Worm (Caenorhabditis elegans) whole organism, mixed stage, embryonic: ENCODE results near the gene C44H4.6.

Source experiments
- ceh-39 ChIP-seq: fragments of 150-350 bp; optimal IDR thresholded peaks from 2 replicates; lab custom pipeline; 2014; ENCODE audit warnings: missing biosample characterization, missing genetic modification characterization
- drap-1 ChIP-seq: fragments of 200-800 bp; sonication (Bioruptor generic); optimal IDR thresholded peaks from 3 replicates; lab custom pipeline; 2018; ENCODE audit warnings: mild to moderate bottlenecking, missing genetic modification characterization, missing compliant biosample characterization
- mls-2 ChIP-seq: sonication (generic microtip); optimal IDR thresholded peaks from 2 replicates; lab custom pipeline; 2016; ENCODE audit warnings: mild to moderate bottlenecking, missing genetic modification characterization, moderate library complexity, missing compliant biosample characterization

Gene C44H4.6

DNA sequence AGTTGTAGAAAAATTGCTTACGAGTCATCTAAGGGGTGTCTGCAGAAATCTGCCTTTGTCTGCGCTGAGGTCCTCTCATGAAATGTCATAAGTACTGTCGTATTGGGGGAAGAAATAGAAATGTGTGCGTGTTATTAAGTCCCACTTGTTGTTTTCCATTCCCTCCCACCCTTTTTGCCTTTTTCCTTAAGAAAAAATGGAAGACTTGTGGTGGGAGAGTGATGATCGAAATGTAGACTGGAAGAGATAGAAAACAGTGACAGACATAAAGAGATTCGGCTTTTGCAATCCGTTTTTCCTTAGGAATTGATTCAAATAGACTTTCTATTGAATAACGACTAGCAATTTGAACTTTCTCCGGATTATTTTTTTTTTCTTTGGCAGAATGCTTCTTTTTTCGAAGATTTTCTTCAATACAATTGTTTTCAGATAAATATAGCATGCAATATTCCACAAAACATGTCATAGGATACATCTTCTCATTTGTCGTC is 49.4 kb downstream of the C44H4.6 start, which contains the start of gene ram-5:
Gene ram-5, plus strand, starts transcription at position 441 of the 491 bp plus-strand sequence.
- TF ChIP-seq mls-2 = no peak
- no peak for TF ChIP-seq drap-1 (GFP tag; lab: Kevin White, UChicago)
- TF ChIP-seq ceh-39 = no peak
